Worm (Caenorhabditis elegans) whole organism, early embryonic: ENCODE results near the gene C17F4.7.

Experiments used
- B0310.2 ChIP-seq: sonication (generic microtip); optimal IDR thresholded peaks from 2 replicates; lab custom pipeline; 2016; ENCODE audit warnings: mild to moderate bottlenecking, missing genetic modification characterization, missing compliant biosample characterization
- F13C5.2 ChIP-seq: sonication (generic microtip); optimal IDR thresholded peaks from 2 replicates; lab custom pipeline; 2017; ENCODE audit warnings: mild to moderate bottlenecking, missing genetic modification characterization, inconsistent platforms, missing compliant biosample characterization
- aly-1 ChIP-seq: sonication (generic microtip); optimal IDR thresholded peaks from 2 replicates; lab custom pipeline; 2016; ENCODE audit warnings: missing genetic modification characterization, missing compliant biosample characterization
- ama-1 ChIP-seq: fragments of 150-350 bp; optimal IDR thresholded peaks from 2 replicates; lab custom pipeline; 2014
- ceh-13 ChIP-seq: fragments of 200-800 bp; sonication (Bioruptor generic); optimal IDR thresholded peaks from 2 replicates; lab custom pipeline; 2018; ENCODE audit warnings: mild to moderate bottlenecking, missing genetic modification characterization, missing compliant biosample characterization
- ceh-36 ChIP-seq: sonication (generic microtip); optimal IDR thresholded peaks from 2 replicates; lab custom pipeline; 2016; ENCODE audit warnings: missing genetic modification characterization, inconsistent platforms, missing compliant biosample characterization
- ets-7 ChIP-seq: sonication (generic microtip); optimal IDR thresholded peaks from 2 replicates; lab custom pipeline; 2016; ENCODE audit warnings: missing genotype, missing genetic modification characterization, missing compliant biosample characterization
- flt-1 ChIP-seq: fragments of 200-800 bp; sonication (Bioruptor generic); IDR thresholded peaks from 2 replicates; pipeline ENCODE4 v1.3.6; 2022; ENCODE audit warnings: missing genetic modification characterization, missing compliant biosample characterization
- hmbx-1 ChIP-seq: sonication (generic microtip); optimal IDR thresholded peaks from 2 replicates; lab custom pipeline; 2016; ENCODE audit warnings: mild to moderate bottlenecking, missing genetic modification characterization, missing compliant biosample characterization
- hmg-4 ChIP-seq: fragments of 200-800 bp; sonication (Bioruptor generic); optimal IDR thresholded peaks from 2 replicates; lab custom pipeline; 2018; ENCODE audit warnings: mild to moderate bottlenecking, missing genetic modification characterization, missing compliant biosample characterization
- hnd-1 ChIP-seq: sonication (generic microtip); optimal IDR thresholded peaks from 2 replicates; lab custom pipeline; 2016; ENCODE audit warnings: missing genetic modification characterization, missing compliant biosample characterization
- pes-1 ChIP-seq: fragments of 200-800 bp; sonication (Bioruptor generic); IDR thresholded peaks from 2 replicates; pipeline ENCODE4 v1.3.6; 2022; ENCODE audit warnings: missing genetic modification reagents, missing genetic modification characterization, missing compliant biosample characterization
- scrt-1 ChIP-seq: fragments of 200-800 bp; sonication (Bioruptor generic); IDR thresholded peaks from 2 replicates; pipeline ENCODE4 v1.3.6; 2022; ENCODE audit warnings: missing genetic modification characterization, missing compliant biosample characterization
- sea-1 ChIP-seq: fragments of 200-800 bp; sonication (Bioruptor generic); conservative IDR thresholded peaks from 2 replicates; pipeline ENCODE4 v1.3.6; 2022; ENCODE audit warnings: missing genetic modification characterization, missing compliant biosample characterization
- tbx-11 ChIP-seq: fragments of 200-800 bp; sonication (Bioruptor generic); IDR thresholded peaks from 2 replicates; pipeline ENCODE4 v1.3.6; 2022; ENCODE audit warnings: missing genetic modification characterization, missing compliant biosample characterization
- tbx-37 ChIP-seq: fragments of 200-800 bp; sonication (Bioruptor generic); conservative IDR thresholded peaks from 2 replicates; pipeline ENCODE4 v1.3.6; 2022; ENCODE audit warnings: missing genetic modification reagents, missing genetic modification characterization, missing compliant biosample characterization
- tra-4 ChIP-seq: sonication (generic microtip); optimal IDR thresholded peaks from 2 replicates; lab custom pipeline; 2017; ENCODE audit warnings: missing genetic modification characterization, missing compliant biosample characterization

Gene C17F4.7

DNA sequence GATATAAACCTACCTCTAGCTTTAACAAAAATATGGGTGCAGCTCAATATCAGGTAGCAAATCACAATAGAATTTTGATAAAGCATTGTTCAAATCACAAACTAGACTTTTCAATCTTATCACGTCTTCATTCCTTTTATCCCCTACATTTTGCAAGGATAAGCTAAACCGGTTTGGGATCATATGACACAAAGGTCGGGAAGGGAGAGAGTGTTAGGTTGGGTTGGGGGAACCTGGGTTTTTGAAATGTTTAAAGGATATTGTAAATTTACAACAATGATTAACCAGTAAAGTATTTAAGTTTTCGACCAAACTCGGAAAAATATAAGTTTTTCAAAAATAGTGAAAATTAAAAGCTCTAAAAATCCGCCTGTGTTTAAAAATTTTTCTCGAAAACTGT is 1.7 kb downstream of the C17F4.7 start, which contains the start of gene C17F4.12:
TSS of gene C17F4.12 (minus strand) at position 101 of the 400 bp plus-strand sequence.
- TF ChIP-seq hmbx-1 (tag; lab: Kevin White, UChicago) (no peak), scrt-1 (GFP tag; lab: Robert Waterston, UW) (no peak), pes-1 (GFP tag; lab: Robert Waterston, UW) (no peak), tbx-37 (GFP tag; lab: Robert Waterston, UW) (no peak)

ce11 chrII:3241842-3242241 is 4.0 kb downstream of the C17F4.7 start:
- no peak for TF ChIP-seq hnd-1 (tag; lab: Kevin White, UChicago)
- TF ChIP-seq sea-1 (GFP tag; lab: Robert Waterston, UW), result no peak
- no peak for TF ChIP-seq ceh-36
- TF ChIP-seq hmg-4 (GFP tag; lab: Kevin White, UChicago), result no peak
- TF ChIP-seq tbx-11 (GFP tag; lab: Robert Waterston, UW), result no peak
- no peak for TF ChIP-seq aly-1
- no peak for TF ChIP-seq pes-1 (GFP tag; lab: Robert Waterston, UW)
- no peak for TF ChIP-seq tbx-37 (GFP tag; lab: Robert Waterston, UW)
- TF ChIP-seq ets-7 (tag; lab: Kevin White, UChicago), result no peak
- no peak for TF ChIP-seq B0310.2
- TF ChIP-seq F13C5.2 (tag; lab: Kevin White, UChicago), result no peak
- TF ChIP-seq flt-1 (GFP tag; lab: Robert Waterston, UW), result no peak
- no peak for TF ChIP-seq ama-1 (lab: Kevin White, UChicago)
- no peak for TF ChIP-seq scrt-1 (GFP tag; lab: Robert Waterston, UW)
- TF ChIP-seq tra-4 (tag; lab: Kevin White, UChicago), result no peak
- TF ChIP-seq hmbx-1 (tag; lab: Kevin White, UChicago), result no peak

- no peak for TF ChIP-seq ets-7 (tag; lab: Kevin White, UChicago)
- TF ChIP-seq tbx-11 (GFP tag; lab: Robert Waterston, UW), result no peak
- TF ChIP-seq hnd-1 (tag; lab: Kevin White, UChicago), result no peak
- no peak for TF ChIP-seq pes-1 (GFP tag; lab: Robert Waterston, UW)
- no peak for TF ChIP-seq ama-1 (lab: Kevin White, UChicago)
- TF ChIP-seq ceh-13 (GFP tag; lab: Kevin White, UChicago), result no peak
- TF ChIP-seq tbx-37 (GFP tag; lab: Robert Waterston, UW), result no peak
- TF ChIP-seq hmbx-1 (tag; lab: Kevin White, UChicago), result no peak
- no peak for TF ChIP-seq B0310.2
- no peak for TF ChIP-seq ceh-36
- TF ChIP-seq flt-1 (GFP tag; lab: Robert Waterston, UW), result no peak
- no peak for TF ChIP-seq hmg-4 (GFP tag; lab: Kevin White, UChicago)
- no peak for TF ChIP-seq sea-1 (GFP tag; lab: Robert Waterston, UW)
- TF ChIP-seq tra-4 (tag; lab: Kevin White, UChicago), result no peak
- no peak for TF ChIP-seq scrt-1 (GFP tag; lab: Robert Waterston, UW)
- no peak for TF ChIP-seq aly-1
Measured at ce11 chrII:3240207-3240606, 5.6 kb downstream of the C17F4.7 start, which contains the start of gene C17F4.3. C17F4.3 (plus strand) TSS chrII:3240507.

DNA sequence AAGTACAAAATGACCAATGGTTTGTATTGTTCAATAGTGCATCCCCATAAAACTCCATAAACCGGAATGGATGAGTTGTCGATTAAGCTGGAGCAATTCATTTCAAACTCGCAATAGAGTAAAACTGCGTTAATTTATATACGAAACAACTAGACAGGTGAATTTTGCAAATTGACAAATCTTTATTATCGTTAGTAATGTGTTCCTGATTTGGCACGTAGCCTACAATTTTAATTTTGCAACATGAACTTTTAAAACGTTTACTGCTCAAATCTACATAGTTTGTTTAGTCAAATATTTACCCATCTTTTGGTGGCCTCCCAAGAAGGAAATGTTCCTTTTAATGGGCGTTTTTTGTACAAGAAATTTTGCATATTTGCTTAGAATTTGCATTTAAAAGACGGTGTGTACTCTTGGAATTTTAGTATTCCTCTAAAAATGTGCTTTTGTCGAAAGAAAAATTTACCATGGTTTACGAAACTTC is 8.7 kb downstream of the C17F4.7 start, which contains the start of the genes srz-67 and C17F4.11:
TSS of gene srz-67 (minus strand) at position 101 of the 484 bp plus-strand sequence.
TSS of gene C17F4.11 (plus strand) at position 434 of the 484 bp plus-strand sequence.
- no peak for TF ChIP-seq hmbx-1 (tag; lab: Kevin White, UChicago)
- no peak for TF ChIP-seq scrt-1 (GFP tag; lab: Robert Waterston, UW)
- no peak for TF ChIP-seq F13C5.2 (tag; lab: Kevin White, UChicago)
- TF ChIP-seq tbx-37 (GFP tag; lab: Robert Waterston, UW), result no peak
- TF ChIP-seq B0310.2, result no peak
- no peak for TF ChIP-seq hnd-1 (tag; lab: Kevin White, UChicago)
- no peak for TF ChIP-seq flt-1 (GFP tag; lab: Robert Waterston, UW)
- TF ChIP-seq aly-1, result no peak
- no peak for TF ChIP-seq ama-1 (lab: Kevin White, UChicago)
- TF ChIP-seq ceh-13 (GFP tag; lab: Kevin White, UChicago), result no peak
- no peak for TF ChIP-seq tbx-11 (GFP tag; lab: Robert Waterston, UW)
- no peak for TF ChIP-seq pes-1 (GFP tag; lab: Robert Waterston, UW)
- no peak for TF ChIP-seq ceh-36
- TF ChIP-seq tra-4 (tag; lab: Kevin White, UChicago), result no peak

DNA sequence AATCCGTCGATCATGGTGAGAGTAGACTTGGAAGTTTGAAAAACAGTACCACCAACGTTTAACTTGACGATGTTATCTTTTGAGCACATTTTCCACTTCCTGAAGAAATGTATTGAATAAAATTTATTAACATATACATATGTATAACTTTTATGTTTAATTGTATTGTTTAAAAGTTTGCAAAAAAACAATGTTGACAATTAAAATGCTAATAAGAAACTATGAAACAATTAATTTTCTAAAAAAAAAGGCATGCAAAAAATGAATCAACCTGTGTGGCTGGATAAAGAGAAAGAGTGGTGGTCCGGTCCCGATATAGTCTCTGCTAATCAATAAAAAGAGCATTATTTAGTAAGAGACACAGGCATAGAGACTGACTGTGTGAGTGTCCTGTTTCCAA is 11.1 kb downstream of the C17F4.7 start, which contains the start of gene C17F4.8:
TSS of gene C17F4.8 (minus strand) at position 101 of the 400 bp plus-strand sequence.
- TF ChIP-seq pes-1 (GFP tag; lab: Robert Waterston, UW), result no peak
- no peak for TF ChIP-seq ceh-36
- TF ChIP-seq tbx-11 (GFP tag; lab: Robert Waterston, UW), result no peak
- no peak for TF ChIP-seq sea-1 (GFP tag; lab: Robert Waterston, UW)
- no peak for TF ChIP-seq tbx-37 (GFP tag; lab: Robert Waterston, UW)

DNA sequence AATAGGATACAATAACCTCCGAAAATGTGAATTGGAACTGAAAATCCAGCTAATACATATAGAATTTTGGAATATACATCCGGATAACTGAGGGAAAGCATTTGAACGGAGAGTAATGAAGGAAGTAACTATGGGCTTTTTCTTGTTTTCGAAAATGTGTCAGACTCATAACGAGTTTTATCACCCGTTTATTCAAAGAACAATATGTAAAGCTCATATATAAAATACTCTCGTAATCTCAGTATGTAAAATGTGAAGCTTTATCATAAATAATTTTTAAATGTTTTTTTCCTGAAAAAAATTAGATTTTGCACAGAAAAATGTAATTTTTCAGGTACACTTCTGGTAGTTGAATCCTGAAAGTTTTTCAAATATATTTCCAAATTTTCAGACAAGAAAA is 15.4 kb downstream of the C17F4.7 start, which contains the start of gene srh-297:
TSS of gene srh-297 (minus strand) at position 101 of the 400 bp plus-strand sequence.
- TF ChIP-seq ceh-36, result no peak
- no peak for TF ChIP-seq B0310.2
- TF ChIP-seq hmg-4 (GFP tag; lab: Kevin White, UChicago), result no peak
- no peak for TF ChIP-seq scrt-1 (GFP tag; lab: Robert Waterston, UW)
- TF ChIP-seq aly-1, result no peak
- no peak for TF ChIP-seq flt-1 (GFP tag; lab: Robert Waterston, UW)

ce11 chrII:3225780-3226179 is 20.0 kb downstream of the C17F4.7 start, which contains the start of gene ZC239.17:
ZC239.17 (minus strand) TSS chrII:3225880.
- no peak for TF ChIP-seq hmbx-1 (tag; lab: Kevin White, UChicago)
- TF ChIP-seq ama-1 (lab: Kevin White, UChicago), result no peak
- no peak for TF ChIP-seq sea-1 (GFP tag; lab: Robert Waterston, UW)
- no peak for TF ChIP-seq B0310.2
- no peak for TF ChIP-seq ceh-36
- no peak for TF ChIP-seq hnd-1 (tag; lab: Kevin White, UChicago)
- no peak for TF ChIP-seq tra-4 (tag; lab: Kevin White, UChicago)
- no peak for TF ChIP-seq ets-7 (tag; lab: Kevin White, UChicago)
- no peak for TF ChIP-seq pes-1 (GFP tag; lab: Robert Waterston, UW)
- TF ChIP-seq tbx-37 (GFP tag; lab: Robert Waterston, UW), result no peak
